Worm (Caenorhabditis elegans) whole organism, L1 larva: ENCODE results near the gene R02D5.6.

ENCODE experiments used
- C16A3.4 ChIP-seq: fragments of 150-350 bp; optimal IDR thresholded peaks from 2 replicates; lab custom pipeline; 2014; ENCODE audit warnings: missing biosample characterization, missing genetic modification characterization
- ama-1 ChIP-seq: fragments of 150-350 bp; optimal IDR thresholded peaks from 2 replicates; lab custom pipeline; 2014
- ceh-8 ChIP-seq: fragments of 200-800 bp; sonication (Bioruptor generic); optimal IDR thresholded peaks from 2 replicates; lab custom pipeline; 2018; ENCODE audit warnings: mild to moderate bottlenecking, missing genetic modification characterization, moderate library complexity, missing compliant biosample characterization
- fos-1 ChIP-seq: fragments of 150-350 bp; optimal IDR thresholded peaks from 2 replicates; lab custom pipeline; 2014; ENCODE audit warnings: missing biosample characterization, missing genetic modification characterization
- nhr-11 ChIP-seq: fragments of 150-350 bp; optimal IDR thresholded peaks from 2 replicates; lab custom pipeline; 2014; ENCODE audit warnings: missing biosample characterization, missing genetic modification characterization
- nhr-12 ChIP-seq: sonication (generic microtip); optimal IDR thresholded peaks from 2 replicates; lab custom pipeline; 2017; ENCODE audit warnings: missing biosample characterization, missing genetic modification characterization
- nhr-19 ChIP-seq: fragments of 200-800 bp; sonication (Bioruptor generic); conservative IDR thresholded peaks from 2 replicates; pipeline ENCODE4 v1.3.6; 2022; ENCODE audit warnings: missing genetic modification characterization, missing compliant biosample characterization
- nhr-237 ChIP-seq: fragments of 150-350 bp; optimal IDR thresholded peaks from 2 replicates; lab custom pipeline; 2014; ENCODE audit warnings: missing biosample characterization, missing genetic modification characterization
- nhr-28 ChIP-seq: fragments of 150-350 bp; optimal IDR thresholded peaks from 2 replicates; lab custom pipeline; 2014; ENCODE audit warnings: missing biosample characterization, missing genetic modification characterization
- nhr-77 ChIP-seq: fragments of 150-350 bp; optimal IDR thresholded peaks from 2 replicates; lab custom pipeline; 2014; ENCODE audit warnings: missing biosample characterization, missing genetic modification characterization
- pag-3 ChIP-seq: sonication (generic microtip); optimal IDR thresholded peaks from 2 replicates; lab custom pipeline; 2017; ENCODE audit warnings: missing genetic modification characterization, mild to moderate bottlenecking, missing compliant biosample characterization, antibody characterized with exemption, borderline replicate concordance; ENCODE audit not compliant: insufficient read depth
- skn-1 ChIP-seq: fragments of 150-350 bp; optimal IDR thresholded peaks from 2 replicates; lab custom pipeline; 2014; ENCODE audit warnings: missing biosample characterization, missing genetic modification characterization
- vab-15 ChIP-seq: sonication (generic microtip); optimal IDR thresholded peaks from 2 replicates; lab custom pipeline; 2017; ENCODE audit warnings: missing genotype, mild to moderate bottlenecking, missing genetic modification characterization, missing compliant biosample characterization
- zag-1 ChIP-seq: fragments of 150-350 bp; optimal IDR thresholded peaks from 2 replicates; lab custom pipeline; 2014; ENCODE audit warnings: missing biosample characterization, missing genetic modification characterization

DNA sequence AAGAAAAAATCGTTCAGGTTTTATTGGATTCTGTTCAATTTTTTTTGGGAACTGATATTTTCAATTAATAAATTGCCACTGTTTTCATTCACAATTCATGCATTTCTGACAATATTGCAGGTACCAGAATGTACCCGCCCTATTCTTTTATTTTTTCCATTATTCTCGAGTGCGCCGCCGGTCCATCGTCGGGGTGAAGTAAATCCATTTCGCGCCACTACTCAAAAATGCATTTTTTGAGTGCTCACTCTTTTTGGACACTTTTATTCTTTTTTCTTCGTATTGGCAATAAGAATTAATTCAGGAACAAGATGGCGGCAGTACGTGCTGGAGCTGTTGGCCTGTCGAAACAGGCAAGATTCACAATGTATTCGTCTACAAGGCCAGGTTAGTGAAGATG lies 12.9 kb upstream of the R02D5.6 start, which contains the start of gene kcnl-4:
- no peak for TF ChIP-seq nhr-19 (GFP tag; lab: Robert Waterston, UW)
- no peak for TF ChIP-seq vab-15 (tag; lab: Kevin White, UChicago)
- TF ChIP-seq pag-3 (tag; lab: Kevin White, UChicago): no peak
- no peak for TF ChIP-seq fos-1 (tag; lab: Kevin White, UChicago)
- TF ChIP-seq nhr-77 (tag; lab: Kevin White, UChicago): no peak
- no peak for TF ChIP-seq skn-1 (tag; lab: Kevin White, UChicago)
- TF ChIP-seq C16A3.4 (tag; lab: Kevin White, UChicago): no peak
- no peak for TF ChIP-seq nhr-12
- TF ChIP-seq zag-1: no peak
- no peak for TF ChIP-seq nhr-237
- TF ChIP-seq nhr-28 (tag; lab: Kevin White, UChicago): no peak
- no peak for TF ChIP-seq ceh-8 (GFP tag; lab: Kevin White, UChicago)
- TF ChIP-seq ama-1 (lab: Kevin White, UChicago): no peak
- no peak for TF ChIP-seq nhr-11
